Fruit fly (Drosophila melanogaster): ENCODE measurements around the gene Dmtn.

dm6 chr3R:6352436-6352835 lies 53.3 kb downstream of the Dmtn start:
- no peak for TF ChIP-seq rn (GFP tag; IDR thresholded peaks at IDR 0.05)
- TF ChIP-seq CG15710 (tag; optimal IDR thresholded peaks at IDR 0.05): no peak
- TF ChIP-seq EcR (GFP tag; optimal IDR thresholded peaks at IDR 0.05): no peak
- TF ChIP-seq Pif1B (GFP tag; optimal IDR thresholded peaks at IDR 0.05): no peak
- no peak for TF ChIP-seq CG4496 (GFP tag; IDR thresholded peaks at IDR 0.05)
- no peak for TF ChIP-seq gl (tag; optimal IDR thresholded peaks at IDR 0.05)
- TF ChIP-seq CG32121 (GFP tag; IDR thresholded peaks at IDR 0.05): no peak
- TF ChIP-seq CG10348 (GFP tag; IDR thresholded peaks at IDR 0.05): no peak

Measured in whole organism, pupa.